Fruit fly (Drosophila melanogaster) S2 (cell line): ENCODE data around the gene CG13474.

Source experiments
- CG8478 ChIP-seq: fragments of >200 bp; optimal IDR thresholded peaks from 2 replicates; lab custom pipeline; 2018
- CTCF ChIP-seq, 2 experiments: fragments of >200 bp; optimal IDR thresholded peaks; 2 replicates each; lab custom pipeline; 2018

CG13474 gene

dm6 chr3L:14673740-14674463, 23.0 kb downstream of the CG13474 start:
- TF ChIP-seq CTCF (optimal IDR thresholded peaks at IDR 0.05; lab: Kevin White, UChicago) (peak; percentile 45 to 60), CG8478 (no peak)

DNA sequence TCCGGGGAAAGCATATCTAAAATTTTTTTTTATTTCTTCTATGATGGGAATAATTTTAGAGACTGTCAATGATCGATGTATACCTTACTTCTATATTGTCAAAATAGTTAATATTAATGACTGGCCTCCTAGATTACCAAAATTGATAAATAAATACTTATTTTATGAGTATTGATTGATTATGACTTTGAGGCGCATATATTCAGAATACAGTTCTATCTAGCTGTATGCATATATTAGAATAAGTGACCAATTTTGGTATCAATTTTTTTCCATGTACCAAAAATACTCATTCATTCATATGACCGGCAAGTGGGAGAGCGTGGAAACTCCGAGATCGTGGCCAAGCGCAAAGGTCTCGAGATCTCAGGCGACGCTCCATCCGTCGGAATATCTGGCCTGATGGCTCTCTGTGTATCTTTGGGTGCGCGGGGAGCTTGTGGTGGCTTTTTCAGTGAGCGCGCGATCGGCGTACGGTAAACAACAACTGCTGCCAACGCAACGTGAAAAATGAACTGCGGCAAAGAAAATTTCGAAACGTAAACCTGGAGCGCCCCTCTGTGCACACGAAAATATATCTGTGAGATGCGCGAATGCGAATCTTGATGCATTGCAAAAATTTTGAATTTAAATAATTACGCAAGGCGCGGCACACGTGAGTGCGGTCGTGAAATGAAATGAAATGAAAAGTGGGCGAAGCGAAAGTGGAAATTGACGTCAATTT, 24.4 kb downstream of the CG13474 start, which contains the start of the genes CG43121 and ome:
Gene CG43121 (minus strand): TSS at position 51 of the 724 bp plus-strand sequence.
Gene ome (plus strand): TSS at position 453 of the 724 bp plus-strand sequence.
- TF ChIP-seq CG8478 (no peak), CTCF (optimal IDR thresholded peaks at IDR 0.05; lab: Kevin White, UChicago) (no peak)

DNA sequence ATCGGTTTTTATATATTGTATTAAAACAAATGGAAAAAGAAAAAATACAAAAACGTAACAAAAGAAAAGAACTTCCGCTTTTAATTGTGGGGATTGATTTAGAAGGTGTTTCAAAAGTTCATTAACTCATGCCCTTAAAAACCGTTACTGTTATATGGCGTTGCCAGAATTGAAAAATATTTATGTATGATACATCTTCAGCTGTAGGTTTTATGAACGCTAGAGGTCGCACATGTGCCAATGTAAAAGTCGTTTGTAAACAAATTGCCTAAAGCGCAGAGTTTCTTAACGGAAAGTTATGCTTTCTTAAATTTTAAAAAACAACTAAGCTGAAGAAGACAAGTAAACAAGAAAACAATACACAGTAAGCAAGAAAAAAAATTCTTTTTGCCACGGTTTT, 25.4 kb downstream of the CG13474 start:
- TF ChIP-seq CTCF (optimal IDR thresholded peaks at IDR 0.05; lab: Kevin White, UChicago) (peak; percentile 88 to 94), CG8478 (no peak)

DNA sequence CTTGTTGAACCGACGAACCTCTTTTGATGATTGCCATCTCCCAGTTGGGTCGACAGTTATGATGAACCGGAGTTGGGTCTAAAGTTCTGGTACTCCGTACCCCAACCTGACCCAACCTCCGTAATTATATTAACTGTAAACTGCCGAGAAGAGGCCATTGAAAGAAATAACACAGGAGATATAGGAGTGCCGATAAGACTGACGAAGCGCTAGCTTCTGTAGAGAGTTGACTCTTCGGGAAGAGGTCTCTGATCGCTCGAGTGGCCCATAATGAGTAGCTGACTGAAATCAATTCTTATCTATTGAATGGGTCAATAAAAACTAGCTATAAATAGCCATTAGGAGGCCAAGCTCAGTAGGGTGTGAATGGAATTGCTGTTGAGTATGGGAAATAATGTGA, 28.3 kb downstream of the CG13474 start:
- TF ChIP-seq CTCF (optimal IDR thresholded peaks at IDR 0.05; lab: Kevin White, UChicago) (no peak), CG8478 (no peak)

DNA sequence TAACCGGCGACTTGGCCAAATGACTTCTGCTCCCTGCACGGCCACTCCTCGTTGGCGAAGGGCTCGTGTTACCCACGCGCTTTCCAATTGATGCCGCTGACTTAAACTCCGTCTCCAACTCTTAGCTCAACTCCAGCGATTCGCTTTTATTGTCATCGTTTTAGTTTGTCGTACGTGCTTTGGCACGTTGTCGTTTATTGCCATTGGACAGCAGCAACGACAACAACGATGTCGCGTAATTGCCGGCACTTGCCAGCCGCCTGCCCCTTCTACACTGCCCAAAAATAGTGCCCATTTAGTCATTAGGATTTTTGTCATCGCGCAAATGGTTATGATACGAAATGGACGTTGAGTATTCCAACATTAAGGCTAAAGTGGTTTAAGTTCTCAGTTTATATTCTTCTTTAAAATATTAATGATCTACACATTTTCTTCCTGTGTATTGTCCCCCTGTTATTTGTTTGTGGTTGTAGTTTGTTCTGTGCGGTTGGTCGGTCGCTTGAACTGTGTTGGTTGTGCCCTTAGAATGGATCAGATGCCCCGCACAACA, 31.0 kb downstream of the CG13474 start:
- no peak for TF ChIP-seq CG8478
- TF ChIP-seq CTCF (optimal IDR thresholded peaks at IDR 0.05; lab: Kevin White, UChicago): no peak

DNA sequence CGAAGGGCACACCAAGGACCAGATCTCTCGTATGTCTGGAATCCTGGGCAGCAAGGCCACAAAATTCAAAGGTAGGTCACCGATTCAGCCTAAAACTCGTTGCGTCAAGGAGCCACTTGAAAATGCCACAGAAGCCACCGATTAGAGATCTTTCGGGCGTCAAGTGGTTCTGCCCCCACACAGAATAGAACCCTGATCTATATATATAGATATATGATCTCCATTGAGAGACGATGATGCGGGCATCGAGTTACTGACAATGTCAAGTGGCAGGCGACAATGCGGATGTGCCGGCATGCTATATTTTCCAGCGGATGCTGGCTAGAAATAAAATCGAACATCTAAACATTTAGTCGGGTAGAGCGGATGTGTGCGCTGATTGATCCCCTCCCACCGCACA, 32.5 kb downstream of the CG13474 start:
- TF ChIP-seq CG8478 (no peak), CTCF (optimal IDR thresholded peaks at IDR 0.05; lab: Kevin White, UChicago) (no peak)

DNA sequence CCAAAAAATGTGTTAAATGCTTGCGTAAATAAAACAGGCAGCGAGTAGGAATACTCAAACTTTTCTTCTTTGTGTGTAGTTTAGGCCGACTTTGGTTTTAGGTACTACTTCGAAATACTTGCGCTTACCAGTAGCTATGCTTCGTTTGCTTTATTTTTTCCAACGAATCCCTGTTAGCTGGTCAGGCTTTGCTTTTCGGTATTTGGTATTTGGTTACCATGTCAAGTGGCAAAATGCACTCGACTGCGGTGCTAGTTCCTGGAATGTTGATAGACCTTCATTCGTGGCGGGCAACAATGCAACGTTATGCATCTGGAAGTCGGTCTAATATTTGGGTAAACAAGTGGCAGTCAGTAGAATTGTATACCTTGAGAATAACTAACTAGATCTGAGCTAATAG, 33.2 kb downstream of the CG13474 start:
- TF ChIP-seq CG8478 (no peak), CTCF (optimal IDR thresholded peaks at IDR 0.05; lab: Kevin White, UChicago) (no peak)

DNA sequence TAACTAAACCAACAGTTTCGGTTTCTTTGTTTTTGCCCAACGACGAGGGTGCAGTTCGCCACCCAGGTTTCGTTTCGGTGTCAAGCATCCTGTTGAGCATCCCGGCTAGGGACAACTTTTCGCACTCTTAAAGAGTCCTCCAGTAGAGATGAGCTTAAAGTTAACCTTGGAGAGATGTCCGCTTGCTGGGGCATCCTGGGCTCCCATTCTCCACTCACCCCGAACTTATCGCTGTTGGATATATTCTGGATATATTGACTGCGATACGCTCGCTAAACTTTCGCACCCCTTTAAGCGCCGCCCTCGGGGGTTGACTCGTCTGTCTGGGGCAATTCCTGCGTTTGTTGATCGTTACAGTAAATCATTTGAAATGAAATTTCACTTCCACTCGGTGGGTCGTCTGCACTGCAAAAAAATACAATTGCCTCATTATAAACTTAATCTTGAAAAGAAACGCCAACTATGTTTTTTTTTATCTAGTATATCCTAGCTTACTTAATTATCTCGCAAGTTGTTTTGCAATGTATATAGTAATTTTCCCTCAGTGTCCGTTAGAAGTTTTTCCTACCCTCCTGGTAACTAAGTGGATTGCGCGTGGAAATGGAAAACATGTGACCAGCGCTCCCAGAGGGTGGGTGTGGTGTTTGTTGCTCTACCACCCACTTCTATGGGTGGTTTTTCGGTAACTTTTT, 35.2 kb downstream of the CG13474 start:
- TF ChIP-seq CG8478: no peak
- TF ChIP-seq CTCF (optimal IDR thresholded peaks at IDR 0.05; lab: Kevin White, UChicago): no peak

- TF ChIP-seq CG8478 (no peak), CTCF (optimal IDR thresholded peaks at IDR 0.05; lab: Kevin White, UChicago) (no peak)
These were observed 36.7 kb downstream of the CG13474 start for dm6 chr3L:14659954-14660907.

DNA sequence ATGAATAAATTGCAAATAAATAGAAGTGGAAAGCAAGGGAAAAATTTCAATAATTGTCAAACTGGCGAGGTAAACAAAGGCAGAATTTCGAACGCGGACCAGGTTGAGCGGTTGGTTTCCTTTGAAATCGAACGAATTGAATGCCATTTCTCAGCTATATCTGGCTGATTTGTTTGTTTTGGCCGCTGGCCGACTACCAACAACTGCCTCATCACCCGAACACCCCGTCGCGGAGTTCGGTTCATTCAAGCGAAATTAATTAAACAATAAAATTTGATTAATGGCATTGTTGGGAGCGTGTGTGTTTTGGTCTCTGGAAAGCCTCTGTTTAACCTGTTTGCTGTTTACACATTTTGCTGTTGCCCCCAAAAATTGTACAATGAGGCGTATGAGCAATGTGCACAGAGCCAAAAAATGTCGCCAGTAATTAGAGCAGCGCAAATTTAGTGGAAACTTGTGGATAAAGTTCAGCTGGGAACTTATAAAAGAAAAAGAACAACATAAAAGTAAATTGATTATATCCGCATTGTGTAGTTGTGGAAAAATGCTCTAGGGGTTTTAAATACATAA, 39.3 kb downstream of the CG13474 start:
- TF ChIP-seq CTCF (optimal IDR thresholded peaks at IDR 0.05; lab: Kevin White, UChicago) (no peak), CG8478 (no peak)

- TF ChIP-seq CTCF (optimal IDR thresholded peaks at IDR 0.05; lab: Kevin White, UChicago) (no peak), CG8478 (no peak)
These were observed 41.2 kb downstream of the CG13474 start for dm6 chr3L:14655681-14656080.

dm6 chr3L:14655178-14655577, 41.7 kb downstream of the CG13474 start:
- no peak for TF ChIP-seq CG8478
- TF ChIP-seq CTCF (optimal IDR thresholded peaks at IDR 0.05; lab: Kevin White, UChicago): no peak

DNA sequence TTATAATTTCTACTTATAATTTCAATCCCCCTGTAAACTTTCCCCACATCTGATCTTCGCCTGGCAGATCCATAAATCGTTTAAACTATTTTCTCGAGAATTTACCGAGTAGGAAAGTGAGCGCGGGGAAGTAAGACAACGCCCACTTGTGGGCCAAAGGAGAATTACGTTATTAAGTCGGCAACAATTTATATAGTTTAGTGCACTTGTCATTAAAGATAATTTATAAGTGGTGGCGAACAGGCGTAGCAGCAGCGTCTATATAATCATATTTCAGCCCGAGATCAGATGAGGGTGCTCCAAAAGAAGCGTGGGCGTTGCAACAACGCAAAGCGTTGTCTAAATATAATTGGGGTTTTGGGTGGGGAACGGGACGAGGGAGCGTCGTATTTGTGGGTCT, 42.2 kb downstream of the CG13474 start:
- no peak for TF ChIP-seq CG8478
- no peak for TF ChIP-seq CTCF (optimal IDR thresholded peaks at IDR 0.05; lab: Kevin White, UChicago)

DNA sequence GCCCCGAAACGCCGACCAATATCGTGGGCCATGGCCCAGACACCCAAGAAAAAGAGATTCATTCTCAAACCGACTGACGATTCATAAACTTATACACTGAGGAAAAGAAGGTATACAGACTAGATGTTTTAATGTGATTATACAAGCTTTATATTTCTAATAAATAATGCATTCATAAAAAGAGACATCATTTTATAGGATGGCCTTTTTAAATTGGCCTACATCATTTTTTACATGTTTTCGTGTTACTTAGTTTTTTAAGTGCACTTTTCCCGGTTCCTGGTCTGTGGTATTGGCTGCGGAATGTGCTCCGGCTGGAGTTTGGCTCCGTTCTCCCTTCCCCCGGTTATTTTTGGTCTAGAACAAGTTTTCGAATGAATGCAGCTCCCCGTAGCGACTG, 44.4 kb downstream of the CG13474 start:
- no peak for TF ChIP-seq CG8478
- no peak for TF ChIP-seq CTCF (optimal IDR thresholded peaks at IDR 0.05; lab: Kevin White, UChicago)
